Worm (Caenorhabditis elegans) whole organism, L1 larva: ENCODE data around the gene C06A1.7.

ENCODE experiments used
- C04F5.9 ChIP-seq: sonication (generic microtip); optimal IDR thresholded peaks from 2 replicates; lab custom pipeline; 2016; ENCODE audit warnings: missing genetic modification characterization, missing compliant biosample characterization
- F16B12.6 ChIP-seq: fragments of 150-350 bp; optimal IDR thresholded peaks from 2 replicates; lab custom pipeline; 2014; ENCODE audit warnings: missing biosample characterization, missing genetic modification characterization
- Y116A8C.19 ChIP-seq: sonication (generic microtip); optimal IDR thresholded peaks from 2 replicates; lab custom pipeline; 2016; ENCODE audit warnings: missing compliant biosample characterization, missing genetic modification characterization, borderline replicate concordance
- alr-1 ChIP-seq: fragments of 200-800 bp; sonication (Bioruptor generic); optimal IDR thresholded peaks from 2 replicates; lab custom pipeline; 2018; ENCODE audit warnings: borderline replicate concordance, mild to moderate bottlenecking, missing genetic modification characterization, missing compliant biosample characterization
- blmp-1 ChIP-seq: fragments of 150-350 bp; optimal IDR thresholded peaks from 2 replicates; lab custom pipeline; 2014; ENCODE audit warnings: missing biosample characterization, missing genetic modification characterization
- ceh-63 ChIP-seq: fragments of 200-800 bp; sonication (Bioruptor generic); optimal IDR thresholded peaks from 2 replicates; lab custom pipeline; 2018; ENCODE audit warnings: mild to moderate bottlenecking, missing genetic modification characterization, missing compliant biosample characterization
- ceh-82 ChIP-seq, 3 experiments: fragments of 150-350 bp in 1 of 3; sonication (generic microtip) in 2 of 3; optimal IDR thresholded peaks; 2 replicates each; lab custom pipeline; 2014 to 2017; ENCODE audit warnings: missing biosample characterization in 3 of 3, missing genetic modification characterization in 3 of 3
- ceh-88 ChIP-seq: fragments of 200-800 bp; sonication (Bioruptor generic); IDR thresholded peaks from 2 replicates; pipeline ENCODE4 v1.3.6; 2022; ENCODE audit warnings: missing genetic modification characterization, missing compliant biosample characterization
- ces-1 ChIP-seq: fragments of 150-350 bp; optimal IDR thresholded peaks from 2 replicates; lab custom pipeline; 2014; ENCODE audit warnings: missing biosample characterization, missing genetic modification reagents, missing genetic modification characterization
- dsc-1 ChIP-seq: sonication (generic microtip); optimal IDR thresholded peaks from 2 replicates; lab custom pipeline; 2016; ENCODE audit warnings: mild to moderate bottlenecking, missing genetic modification characterization, missing compliant biosample characterization
- efl-1 ChIP-seq, 4 experiments: fragments of 150-350 bp; optimal IDR thresholded peaks in 3 of 4; peaks in 1 of 4; 1 replicate in 1 of 4; 2 replicates in 3 of 4; lab custom pipeline; 2014; ENCODE audit warnings: missing biosample characterization in 2 of 4, missing genetic modification characterization in 2 of 4, missing genetic modification reagents in 2 of 4
- elt-2 ChIP-seq: sonication (generic microtip); optimal IDR thresholded peaks from 2 replicates; lab custom pipeline; 2016; ENCODE audit warnings: missing genetic modification characterization, mild to moderate bottlenecking, inconsistent platforms, missing compliant biosample characterization, missing genetic modification reagents
- elt-3 ChIP-seq, 6 experiments: fragments of 150-350 bp in 1 of 6; sonication (generic microtip); optimal IDR thresholded peaks; 2 replicates each; lab custom pipeline; 2017 to 2018; ENCODE audit warnings: missing biosample characterization in 6 of 6, missing genetic modification characterization in 6 of 6, inconsistent platforms in 1 of 6
- fkh-10 ChIP-seq: sonication (generic microtip); optimal IDR thresholded peaks from 2 replicates; lab custom pipeline; 2017; ENCODE audit warnings: missing biosample characterization, missing genetic modification reagents, missing genetic modification characterization
- fos-1 ChIP-seq: fragments of 150-350 bp; optimal IDR thresholded peaks from 2 replicates; lab custom pipeline; 2014; ENCODE audit warnings: missing biosample characterization, missing genetic modification characterization
- grh-1 ChIP-seq: fragments of 200-800 bp; sonication (Bioruptor generic); IDR thresholded peaks from 2 replicates; pipeline ENCODE4 v1.3.6; 2022; ENCODE audit warnings: missing genetic modification reagents, missing genetic modification characterization, missing compliant biosample characterization
- irx-1 ChIP-seq: sonication (generic microtip); optimal IDR thresholded peaks from 2 replicates; lab custom pipeline; 2016; ENCODE audit warnings: missing genetic modification characterization, missing compliant biosample characterization
- lin-13 ChIP-seq: fragments of 150-350 bp; optimal IDR thresholded peaks from 2 replicates; lab custom pipeline; 2014; ENCODE audit warnings: missing biosample characterization, missing genetic modification reagents, missing genetic modification characterization
- lin-14 ChIP-seq: fragments of 200-800 bp; sonication (Bioruptor generic); optimal IDR thresholded peaks from 2 replicates; lab custom pipeline; 2018; ENCODE audit warnings: mild to moderate bottlenecking, missing genetic modification characterization, moderate library complexity, missing compliant biosample characterization
- lin-35 ChIP-seq, 2 experiments: fragments of 150-350 bp; optimal IDR thresholded peaks; 2 replicates each; lab custom pipeline; 2014; ENCODE audit warnings: missing biosample characterization in 2 of 2, missing genetic modification characterization in 2 of 2, missing genetic modification reagents in 2 of 2
- lsy-2 ChIP-seq, 2 experiments: fragments of 150-350 bp; optimal IDR thresholded peaks; 2 replicates each; lab custom pipeline; 2014; ENCODE audit warnings: missing biosample characterization in 2 of 2, missing genetic modification characterization in 2 of 2
- mdl-1 ChIP-seq, 2 experiments: fragments of 150-350 bp; optimal IDR thresholded peaks; 2 replicates each; lab custom pipeline; 2014 to 2017; ENCODE audit warnings: missing biosample characterization in 2 of 2, missing genetic modification characterization in 2 of 2, inconsistent platforms in 1 of 2
- mep-1 ChIP-seq: fragments of 150-350 bp; optimal IDR thresholded peaks from 2 replicates; lab custom pipeline; 2014; ENCODE audit warnings: missing biosample characterization, missing genetic modification characterization
- nhr-11 ChIP-seq: fragments of 150-350 bp; optimal IDR thresholded peaks from 2 replicates; lab custom pipeline; 2014; ENCODE audit warnings: missing biosample characterization, missing genetic modification characterization
- nhr-20 ChIP-seq: sonication (generic microtip); optimal IDR thresholded peaks from 2 replicates; lab custom pipeline; 2016; ENCODE audit warnings: mild to moderate bottlenecking, missing genetic modification characterization, missing compliant biosample characterization
- nhr-71 ChIP-seq: sonication (generic microtip); optimal IDR thresholded peaks from 2 replicates; lab custom pipeline; 2016; ENCODE audit warnings: mild to moderate bottlenecking, missing genetic modification characterization, moderate library complexity, missing compliant biosample characterization
- nhr-76 ChIP-seq: sonication (generic microtip); optimal IDR thresholded peaks from 2 replicates; lab custom pipeline; 2017; ENCODE audit warnings: missing biosample characterization, missing genetic modification characterization
- nhr-85 ChIP-seq: sonication (generic microtip); peaks from one replicate; lab custom pipeline; 2016; ENCODE audit warnings: missing genetic modification characterization, inconsistent platforms, missing compliant biosample characterization
- nhr-90 ChIP-seq: sonication (generic microtip); optimal IDR thresholded peaks from 2 replicates; lab custom pipeline; 2016; ENCODE audit warnings: mild to moderate bottlenecking, missing genetic modification characterization, missing compliant biosample characterization; ENCODE audit not compliant: poor library complexity
- rnt-1 ChIP-seq: sonication (generic microtip); optimal IDR thresholded peaks from 2 replicates; lab custom pipeline; 2016; ENCODE audit warnings: mild to moderate bottlenecking, missing genetic modification characterization, moderate library complexity, missing compliant biosample characterization
- skn-1 ChIP-seq: fragments of 150-350 bp; optimal IDR thresholded peaks from 2 replicates; lab custom pipeline; 2014; ENCODE audit warnings: missing biosample characterization, missing genetic modification characterization
- snu-23 ChIP-seq: sonication (generic microtip); optimal IDR thresholded peaks from 2 replicates; lab custom pipeline; 2016; ENCODE audit warnings: missing genetic modification characterization, missing compliant biosample characterization
- unc-62 ChIP-seq: fragments of 150-350 bp; optimal IDR thresholded peaks from 2 replicates; lab custom pipeline; 2014; ENCODE audit warnings: missing biosample characterization, missing genetic modification reagents, missing genetic modification characterization
- xbp-1 ChIP-seq: sonication (generic microtip); optimal IDR thresholded peaks from 2 replicates; lab custom pipeline; 2016; ENCODE audit warnings: missing genetic modification characterization, missing compliant biosample characterization
- ztf-11 ChIP-seq, 2 experiments: sonication (generic microtip); optimal IDR thresholded peaks; 2 replicates each; lab custom pipeline; 2016 to 2017; ENCODE audit warnings: missing genetic modification characterization in 2 of 2, missing biosample characterization in 1 of 2, missing compliant biosample characterization in 1 of 2

C06A1.7 gene

DNA sequence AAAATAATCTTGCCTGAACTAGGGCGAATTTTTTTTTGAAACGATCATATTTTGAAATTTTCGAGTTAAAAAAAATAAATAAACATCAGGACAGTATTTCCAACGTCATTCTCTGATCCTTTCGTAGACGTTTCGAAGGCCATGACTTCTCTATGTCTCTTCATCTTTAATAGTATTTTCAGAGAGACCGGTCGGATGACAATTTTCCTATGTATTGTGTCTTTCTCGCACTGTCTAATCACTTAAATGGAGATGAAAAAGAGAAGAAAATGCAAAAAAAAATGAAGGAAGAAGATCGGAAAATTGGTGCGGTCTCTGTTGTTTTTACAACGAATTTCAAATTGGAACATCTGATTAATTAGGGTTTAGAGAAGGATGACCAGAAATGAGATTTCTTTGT, 39.6 kb upstream of the C06A1.7 start:
- TF ChIP-seq nhr-85 (tag; lab: Kevin White, UChicago) = peak; percentile 87
- TF ChIP-seq skn-1 (tag; lab: Kevin White, UChicago) = peak; percentile 6
- TF ChIP-seq blmp-1 (tag; lab: Kevin White, UChicago) = peak; percentile 60
- peak; percentile 61 for TF ChIP-seq snu-23 (GFP tag; lab: Kevin White, UChicago)
- peak in 1 of 2 experiments; percentile 10 for TF ChIP-seq efl-1 (optimal IDR thresholded peaks at IDR 0.05; lab: Kevin White, UChicago)
- TF ChIP-seq efl-1 (GFP tag; optimal IDR thresholded peaks at IDR 0.05 in 1 of 2; lab: Kevin White, UChicago) = peak in 1 of 2 experiments; percentile 88
- peak; percentile 51 for TF ChIP-seq nhr-20
- no peak for TF ChIP-seq ceh-63
- peak in 1 of 2 experiments; percentile 21 for TF ChIP-seq lin-35 (GFP tag; optimal IDR thresholded peaks at IDR 0.05; lab: Kevin White, UChicago)
- TF ChIP-seq alr-1 (tag; lab: Kevin White, UChicago) = no peak
- peak; percentile 76 for TF ChIP-seq lin-14 (GFP tag; lab: Kevin White, UChicago)
- no peak for TF ChIP-seq unc-62 (GFP tag; lab: Kevin White, UChicago)
- peak; percentile 3 for TF ChIP-seq nhr-90
- peak in 3 of 6 experiments; percentile 18 to 49 (median 36) for TF ChIP-seq elt-3 (tag; optimal IDR thresholded peaks at IDR 0.05; lab: Kevin White, UChicago)
- TF ChIP-seq mep-1 (tag; lab: Kevin White, UChicago) = peak; percentile 43
- TF ChIP-seq, all 84 proteins: peak for 11

DNA sequence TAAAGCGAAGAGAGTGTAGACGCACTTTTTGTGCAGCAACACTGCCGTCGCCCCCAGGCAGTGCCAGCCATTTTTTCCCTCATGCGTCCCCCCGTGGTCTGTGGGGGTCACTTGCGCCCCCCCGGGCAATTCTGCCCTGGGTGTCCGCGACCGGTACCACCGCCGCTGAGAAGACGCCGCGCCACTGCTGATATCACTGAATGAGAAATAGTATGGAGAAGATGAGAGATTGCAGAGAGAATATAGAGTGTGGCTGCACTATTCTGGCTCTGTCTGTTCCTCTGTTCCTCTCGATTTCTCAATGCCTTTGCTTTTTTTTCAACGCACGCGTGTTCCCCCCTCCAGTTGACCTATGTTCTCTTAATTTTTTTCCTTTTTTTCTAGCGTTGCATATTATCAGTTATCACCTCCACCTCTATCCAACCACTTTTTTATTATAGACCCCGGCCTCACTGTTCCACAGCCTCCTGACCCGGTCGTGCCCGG, 37.0 kb upstream of the C06A1.7 start, which contains the start of gene mab-10:
Gene mab-10 (plus strand): TSS at position 436 of the 486 bp plus-strand sequence.
- TF ChIP-seq rnt-1 (tag; lab: Kevin White, UChicago) = peak; percentile 0
- TF ChIP-seq lin-14 (GFP tag; lab: Kevin White, UChicago) = peak; percentile 57
- TF ChIP-seq C04F5.9 = no peak

DNA sequence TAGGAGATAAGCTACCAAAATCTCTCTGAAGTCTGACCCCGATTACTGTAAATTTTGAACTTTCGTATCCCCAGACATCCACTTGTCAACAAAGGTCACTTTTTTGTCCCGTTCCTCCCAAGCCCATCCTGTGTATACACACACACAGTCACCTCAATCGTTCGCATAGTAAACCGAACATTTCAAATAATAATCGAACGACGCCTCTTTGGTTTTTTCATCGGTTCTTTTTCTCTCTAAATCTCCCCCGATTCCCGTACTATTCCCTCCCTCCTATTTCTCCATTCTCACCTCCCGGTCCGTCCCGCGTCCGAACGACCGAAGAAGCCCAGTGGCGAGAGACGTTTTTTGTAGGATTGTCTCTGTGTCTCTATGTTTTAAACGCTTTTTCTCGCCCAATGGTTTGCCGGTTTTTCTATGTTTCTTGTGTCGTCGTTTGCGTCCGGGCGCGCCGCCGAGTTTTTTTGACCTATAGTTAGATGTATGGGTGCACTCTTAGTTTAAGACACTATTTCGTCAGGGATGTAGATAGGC, 35.4 kb upstream of the C06A1.7 start:
- TF ChIP-seq blmp-1 (tag; lab: Kevin White, UChicago) (peak; percentile 31), dsc-1 (tag; lab: Kevin White, UChicago) (no peak), lin-14 (GFP tag; lab: Kevin White, UChicago) (peak; percentile 12)

- TF ChIP-seq rnt-1 (tag; lab: Kevin White, UChicago) = no peak
- TF ChIP-seq mdl-1 (tag; optimal IDR thresholded peaks at IDR 0.05; lab: Kevin White, UChicago) = no peak
- no peak for TF ChIP-seq C04F5.9
- TF ChIP-seq Y116A8C.19 (tag; lab: Kevin White, UChicago) = no peak
- no peak for TF ChIP-seq nhr-71 (tag; lab: Kevin White, UChicago)
- TF ChIP-seq elt-2 (tag; lab: Kevin White, UChicago) = no peak
- no peak for TF ChIP-seq ces-1
- no peak for TF ChIP-seq ztf-11 (tag; optimal IDR thresholded peaks at IDR 0.05; lab: Kevin White, UChicago)
These were observed 33.8 kb upstream of the C06A1.7 start for ce11 chrII:10530907-10531306.

DNA sequence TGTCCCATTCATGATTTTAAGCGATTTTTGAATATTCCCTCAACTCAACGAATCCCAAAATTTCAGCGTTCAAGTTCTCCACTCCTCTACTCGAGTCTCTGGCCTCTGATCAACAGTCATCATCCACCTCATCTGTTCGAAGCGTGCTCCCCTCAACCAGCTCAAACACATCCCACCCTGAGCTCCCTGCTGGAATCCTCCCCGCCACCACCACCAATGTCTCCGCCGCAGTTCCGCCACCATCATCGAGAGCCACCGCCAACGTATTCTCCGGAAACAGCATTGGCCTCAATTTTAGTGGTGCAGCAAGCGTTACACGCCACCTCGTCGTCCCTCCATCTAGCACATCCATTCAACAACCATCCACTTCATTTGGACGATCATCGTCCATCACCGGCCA, 33.1 kb upstream of the C06A1.7 start:
- TF ChIP-seq irx-1 (tag; lab: Kevin White, UChicago) = no peak
- no peak for TF ChIP-seq fos-1 (tag; lab: Kevin White, UChicago)
- no peak for TF ChIP-seq nhr-20
- no peak for TF ChIP-seq blmp-1 (tag; lab: Kevin White, UChicago)
- no peak for TF ChIP-seq fkh-10 (GFP tag; lab: Kevin White, UChicago)
- TF ChIP-seq grh-1 (GFP tag; lab: Robert Waterston, UW) = no peak
- TF ChIP-seq F16B12.6 = no peak
- no peak for TF ChIP-seq elt-3 (tag; optimal IDR thresholded peaks at IDR 0.05; lab: Kevin White, UChicago)
- TF ChIP-seq C04F5.9 = no peak
- TF ChIP-seq rnt-1 (tag; lab: Kevin White, UChicago) = no peak
- TF ChIP-seq nhr-11 (tag; lab: Kevin White, UChicago) = no peak

DNA sequence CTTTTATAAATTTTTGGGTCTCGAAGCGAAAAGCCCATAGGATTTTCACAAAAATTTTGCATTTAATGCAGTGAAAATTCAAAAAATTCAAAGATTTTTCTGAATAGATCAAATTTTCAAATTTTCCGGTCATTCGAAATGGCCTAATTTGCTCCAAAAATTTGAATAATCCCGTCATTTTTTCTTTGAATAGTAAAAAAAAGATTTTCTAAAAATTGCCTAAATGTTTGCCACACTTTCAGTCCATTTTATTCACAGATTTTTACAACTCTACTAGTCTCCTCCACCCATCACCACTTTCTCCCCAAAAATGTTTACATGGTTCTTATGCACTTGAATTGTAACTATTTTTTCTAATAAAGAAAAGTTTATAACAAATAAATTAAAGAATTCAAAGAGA, 30.7 kb upstream of the C06A1.7 start:
- no peak for TF ChIP-seq ceh-82 (tag; optimal IDR thresholded peaks at IDR 0.05; lab: Kevin White, UChicago)
- TF ChIP-seq lsy-2 (tag; optimal IDR thresholded peaks at IDR 0.05; lab: Kevin White, UChicago) = no peak
- no peak for TF ChIP-seq grh-1 (GFP tag; lab: Robert Waterston, UW)
- TF ChIP-seq nhr-76 = no peak
- no peak for TF ChIP-seq ceh-88
- no peak for TF ChIP-seq lin-13 (GFP tag; lab: Kevin White, UChicago)
- TF ChIP-seq nhr-85 (tag; lab: Kevin White, UChicago) = peak; percentile 34
- no peak for TF ChIP-seq xbp-1 (tag; lab: Kevin White, UChicago)
